Worm (Caenorhabditis elegans): ENCODE measurements around the gene col-104.

Gene col-104

DNA sequence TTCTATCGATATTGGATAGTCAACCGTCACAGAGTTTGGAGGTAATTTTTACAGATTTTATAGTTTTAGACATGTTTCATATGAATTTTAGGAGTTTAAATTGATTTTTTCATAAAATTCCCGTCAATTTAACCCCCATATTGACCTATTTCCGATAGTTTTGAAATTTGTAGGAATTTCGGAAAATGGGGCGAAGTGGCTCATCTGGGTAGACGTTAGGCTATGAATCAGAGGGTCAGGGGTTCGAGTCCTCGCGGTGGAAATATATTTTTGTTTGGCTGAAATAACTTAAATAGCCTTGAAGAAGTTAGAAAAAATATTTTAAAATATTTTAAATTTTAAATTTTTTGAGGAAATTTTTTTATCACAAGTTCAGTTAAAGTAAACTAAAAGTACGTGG lies 36.3 kb upstream of the col-104 start:
- TF ChIP-seq snpc-4 (tag; optimal IDR thresholded peaks at IDR 0.05) (no peak), grh-1 (GFP tag; IDR thresholded peaks at IDR 0.05) (0 out of 2 replicates have a peak, but pooled peaks have one; percentile 21)

DNA sequence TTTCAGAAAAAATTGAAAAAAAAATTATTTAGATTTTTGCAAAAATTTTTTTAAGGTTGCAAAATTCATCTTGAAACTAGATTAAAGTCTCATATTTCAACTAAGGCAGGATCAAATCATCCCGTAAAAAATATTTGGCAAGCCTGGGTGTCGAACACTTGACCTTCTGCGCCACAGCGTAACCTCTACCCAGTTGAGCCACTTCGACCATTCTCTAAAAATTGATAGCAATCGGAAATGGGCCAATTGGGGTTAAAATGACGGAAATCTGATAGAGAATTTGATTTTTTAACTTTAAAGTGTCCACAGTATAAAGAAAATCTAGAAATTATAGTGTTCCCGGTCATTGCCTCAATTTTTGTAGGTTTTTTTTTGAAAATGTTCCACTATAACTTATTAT lies 35.0 kb upstream of the col-104 start:
- TF ChIP-seq alr-1 (tag; optimal IDR thresholded peaks at IDR 0.05; ENCODE audit: borderline replicate concordance) (no peak), swsn-7 (tag; optimal IDR thresholded peaks at IDR 0.05) (no peak), sox-4 (tag; optimal IDR thresholded peaks at IDR 0.05) (no peak), ztf-4 (tag; optimal IDR thresholded peaks at IDR 0.05) (no peak), sptf-1 (tag; optimal IDR thresholded peaks at IDR 0.05) (no peak), efl-3 (GFP tag; optimal IDR thresholded peaks at IDR 0.05) (no peak), pag-3 (tag; optimal IDR thresholded peaks at IDR 0.05; ENCODE audit: borderline replicate concordance, insufficient read depth) (no peak), nhr-47 (tag; optimal IDR thresholded peaks at IDR 0.05) (no peak), blmp-1 (tag; optimal IDR thresholded peaks at IDR 0.05) (no peak), efl-1 (optimal IDR thresholded peaks at IDR 0.05) (no peak), efl-1 (GFP tag; optimal IDR thresholded peaks at IDR 0.05 in 1 of 2) (no peak), xbp-1 (tag; optimal IDR thresholded peaks at IDR 0.05) (no peak), lin-35 (GFP tag; optimal IDR thresholded peaks at IDR 0.05) (no peak), unc-98 (GFP tag; IDR thresholded peaks at IDR 0.05) (no peak)

DNA sequence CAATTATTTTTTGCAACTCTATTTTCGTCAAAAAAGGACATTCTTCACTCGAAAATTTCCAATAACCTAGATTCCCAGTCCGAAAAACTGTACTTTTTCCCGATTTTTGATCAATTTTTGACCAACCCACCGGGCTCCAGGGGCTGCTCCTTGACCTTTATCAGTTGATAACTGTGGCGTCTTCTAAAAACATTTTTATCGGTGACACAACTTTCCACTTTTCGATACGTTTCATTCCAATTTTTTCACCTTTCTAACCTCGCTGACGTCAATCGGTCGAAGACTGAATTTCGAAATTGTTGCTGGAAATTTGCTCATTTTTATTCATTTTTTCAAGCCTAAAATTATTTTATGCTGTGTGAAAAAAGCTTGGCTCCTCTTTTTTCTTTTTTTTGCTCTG lies 34.5 kb upstream of the col-104 start:
- TF ChIP-seq swsn-7 (tag; optimal IDR thresholded peaks at IDR 0.05) (no peak), elt-2 (tag; optimal IDR thresholded peaks at IDR 0.05) (peak; percentile 42), ztf-11 (tag; optimal IDR thresholded peaks at IDR 0.05) (no peak), unc-62 (GFP tag; optimal IDR thresholded peaks at IDR 0.05) (no peak)

DNA sequence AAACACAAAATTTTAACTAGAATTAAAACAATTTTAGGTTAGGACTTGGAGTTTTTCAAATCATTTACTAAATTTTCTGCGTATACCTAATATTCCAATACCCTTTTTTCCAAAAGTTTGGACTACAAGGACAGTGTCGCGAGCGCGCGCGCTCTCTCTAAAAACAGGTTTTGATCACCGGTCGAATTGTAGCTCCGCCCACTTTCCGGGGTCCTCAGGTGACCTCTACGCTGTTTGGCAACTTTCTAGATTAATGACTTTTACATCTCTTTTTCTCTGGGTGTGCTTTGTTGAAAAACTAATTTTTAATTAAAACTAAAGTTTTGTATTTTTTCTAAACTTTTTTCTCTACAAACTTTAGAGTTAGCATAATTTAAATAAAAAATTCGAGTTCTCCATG lies 33.9 kb upstream of the col-104 start:
- TF ChIP-seq hpl-2 (GFP tag; optimal IDR thresholded peaks at IDR 0.05) (no peak), lir-3 (tag; optimal IDR thresholded peaks at IDR 0.05; ENCODE audit: poor library complexity) (no peak), nhr-71 (tag; optimal IDR thresholded peaks at IDR 0.05) (peak; percentile 66), hlh-4 (tag; optimal IDR thresholded peaks at IDR 0.05) (no peak), nhr-20 (tag; optimal IDR thresholded peaks at IDR 0.05) (peak; percentile 71), ztf-11 (tag; optimal IDR thresholded peaks at IDR 0.05) (no peak), fkh-10 (GFP tag; optimal IDR thresholded peaks at IDR 0.05) (no peak), snu-23 (GFP tag; optimal IDR thresholded peaks at IDR 0.05) (peak; percentile 64), lin-15B (tag; optimal IDR thresholded peaks at IDR 0.05) (no peak), ceh-88 (GFP tag; IDR thresholded peaks at IDR 0.05) (no peak), nhr-77 (tag; optimal IDR thresholded peaks at IDR 0.05) (no peak), ceh-90 (tag; optimal IDR thresholded peaks at IDR 0.05) (no peak), lin-35 (GFP tag; optimal IDR thresholded peaks at IDR 0.05) (no peak), lin-13 (GFP tag; optimal IDR thresholded peaks at IDR 0.05) (no peak), elt-2 (tag; optimal IDR thresholded peaks at IDR 0.05) (no peak), zag-1 (tag; optimal IDR thresholded peaks at IDR 0.05) (no peak), irx-1 (tag; optimal IDR thresholded peaks at IDR 0.05) (no peak), xbp-1 (tag; optimal IDR thresholded peaks at IDR 0.05) (no peak), dpl-1 (GFP tag; optimal IDR thresholded peaks at IDR 0.05) (peak in 1 of 3 experiments; percentile 24), C34B4.2 (tag; optimal IDR thresholded peaks at IDR 0.05) (no peak), swsn-7 (tag; optimal IDR thresholded peaks at IDR 0.05) (peak; percentile 9), C04F5.9 (tag; optimal IDR thresholded peaks at IDR 0.05) (no peak), sox-4 (tag; optimal IDR thresholded peaks at IDR 0.05) (no peak), hlh-17 (GFP tag; optimal IDR thresholded peaks at IDR 0.05; ENCODE audit: borderline replicate concordance) (no peak), fkh-8 (tag; optimal IDR thresholded peaks at IDR 0.05) (no peak), snpc-4 (tag; optimal IDR thresholded peaks at IDR 0.05) (no peak), lin-39 (tag; optimal IDR thresholded peaks at IDR 0.05) (no peak), ceh-63 (GFP tag; optimal IDR thresholded peaks at IDR 0.05) (no peak), pag-3 (tag; optimal IDR thresholded peaks at IDR 0.05; ENCODE audit: borderline replicate concordance, insufficient read depth) (no peak), efl-1 (optimal IDR thresholded peaks at IDR 0.05) (peak in 1 of 2 experiments; percentile 7), efl-1 (GFP tag; optimal IDR thresholded peaks at IDR 0.05 in 1 of 2) (no peak), tlp-1 (tag; optimal IDR thresholded peaks at IDR 0.05) (no peak), nhr-12 (tag; optimal IDR thresholded peaks at IDR 0.05) (no peak), F16B12.6 (tag; optimal IDR thresholded peaks at IDR 0.05) (no peak), sptf-1 (tag; optimal IDR thresholded peaks at IDR 0.05) (no peak), jun-1 (tag; optimal IDR thresholded peaks at IDR 0.05) (no peak), mab-9 (GFP tag; IDR thresholded peaks at IDR 0.05) (no peak), ceh-8 (GFP tag; optimal IDR thresholded peaks at IDR 0.05) (no peak)
